Fruit fly (Drosophila melanogaster) whole organism, pupa: Measurements from ENCODE around the gene mthl10.

Experiments used
- CG17806 ChIP-seq: fragments of 200-800 bp; sonication (Bioruptor generic); optimal IDR thresholded peaks from 2 replicates; lab custom pipeline; 2018; ENCODE audit warnings: missing biosample characterization, mild to moderate bottlenecking, missing genetic modification characterization, moderate library complexity
- CG8159 ChIP-seq: fragments of 200-800 bp; sonication (Bioruptor generic); optimal IDR thresholded peaks from 3 replicates; lab custom pipeline; 2018; ENCODE audit warnings: missing biosample characterization, mild to moderate bottlenecking, missing genetic modification characterization, moderate library complexity
- EcR ChIP-seq: fragments of 200-800 bp; sonication (Bioruptor generic); optimal IDR thresholded peaks from 3 replicates; lab custom pipeline; 2019; ENCODE audit warnings: missing biosample characterization, missing genetic modification characterization, mild to moderate bottlenecking, moderate library complexity, missing genetic modification reagents
- Pif1A ChIP-seq: fragments of 200-800 bp; sonication (Bioruptor generic); optimal IDR thresholded peaks from 3 replicates; lab custom pipeline; 2016; ENCODE audit warnings: missing biosample characterization, missing genetic modification characterization

DNA sequence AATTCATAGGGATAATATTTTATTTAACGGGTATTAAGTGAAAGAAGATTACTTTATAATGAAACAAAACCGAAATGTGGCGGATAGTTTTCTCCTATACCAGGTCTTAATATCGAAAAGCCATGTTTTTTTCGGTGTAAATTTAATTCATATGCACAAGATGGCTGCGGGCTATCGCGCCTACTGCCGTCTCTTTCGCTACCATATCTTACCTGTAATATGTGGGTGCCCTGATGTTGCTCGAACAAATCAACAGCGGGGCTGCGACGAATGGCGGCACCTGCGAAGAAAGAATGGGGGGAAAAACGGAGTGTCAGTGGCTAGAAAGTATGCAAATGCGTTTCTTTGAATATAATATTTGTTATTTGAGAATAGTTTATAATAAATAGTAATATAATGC is 28.5 kb upstream of the mthl10 start:
- TF ChIP-seq EcR (GFP tag; lab: Kevin White, UChicago) (no peak), CG8159 (no peak), CG17806 (tag; lab: Kevin White, UChicago) (no peak), Pif1A (GFP tag; lab: Kevin White, UChicago) (no peak)
